Worm (Caenorhabditis elegans): ENCODE measurements around the gene F09E5.14.

ce11 chrII:5379614-5380077 lies 35.0 kb upstream of the F09E5.14 start, which contains the start of gene pkc-3:
- TF ChIP-seq nhr-11 (tag; optimal IDR thresholded peaks at IDR 0.05): no peak
- no peak for TF ChIP-seq ceh-16 (tag; optimal IDR thresholded peaks at IDR 0.05)
- TF ChIP-seq R02D3.7 (tag; optimal IDR thresholded peaks at IDR 0.05): no peak
- peak; percentile 5 for TF ChIP-seq sem-4 (tag; optimal IDR thresholded peaks at IDR 0.05)
